Fruit fly (Drosophila melanogaster) whole organism, wandering third instar larva: ENCODE results near the gene pyd.

Source experiments
- Abd-B ChIP-seq: fragments of >200 bp; optimal IDR thresholded peaks from 2 replicates; lab custom pipeline; 2017; ENCODE audit warnings: missing biosample characterization, missing genetic modification characterization
- CG32264 ChIP-seq: fragments of 200-800 bp; sonication (Bioruptor generic); optimal IDR thresholded peaks from 2 replicates; lab custom pipeline; 2016; ENCODE audit warnings: missing biosample characterization, missing genetic modification characterization
- CG9705 ChIP-seq: fragments of 200-800 bp; sonication (Bioruptor generic); optimal IDR thresholded peaks from 2 replicates; lab custom pipeline; 2018; ENCODE audit warnings: missing biosample characterization, mild to moderate bottlenecking, missing genetic modification characterization
- CrebA ChIP-seq: fragments of 200-800 bp; sonication (Bioruptor generic); optimal IDR thresholded peaks from 2 replicates; lab custom pipeline; 2016; ENCODE audit warnings: missing biosample characterization, mild to moderate bottlenecking, missing genetic modification characterization, borderline replicate concordance
- Dif ChIP-seq: fragments of 200-275, 200-300 bp; sonication (Bioruptor generic); optimal IDR thresholded peaks from 2 replicates; lab custom pipeline; 2018; ENCODE audit warnings: missing biosample characterization, missing genetic modification characterization; ENCODE audit not compliant: partially characterized antibody
- GATAd ChIP-seq: sonication (Bioruptor generic); optimal IDR thresholded peaks from 2 replicates; lab custom pipeline; 2016; ENCODE audit warnings: missing biosample characterization, missing genetic modification characterization
- HLH106 ChIP-seq: fragments of 200-800 bp; optimal IDR thresholded peaks from 3 replicates; lab custom pipeline; 2019; ENCODE audit warnings: missing biosample characterization, mild to moderate bottlenecking, missing genetic modification characterization, moderate library complexity
- Hr78 ChIP-seq: fragments of >200 bp; optimal IDR thresholded peaks from 2 replicates; lab custom pipeline; 2017; ENCODE audit warnings: missing biosample characterization, missing genetic modification characterization
- Hr83 ChIP-seq: fragments of 200-300 bp; sonication (Bioruptor generic); optimal IDR thresholded peaks from 2 replicates; lab custom pipeline; 2016; ENCODE audit warnings: missing biosample characterization, mild to moderate bottlenecking, missing genetic modification characterization, moderate library complexity; ENCODE audit not compliant: poor library complexity, severe bottlenecking
- Jra ChIP-seq: sonication (Bioruptor generic); optimal IDR thresholded peaks from 2 replicates; lab custom pipeline; 2016; ENCODE audit warnings: missing biosample characterization, missing genetic modification characterization
- Mio ChIP-seq: sonication (Bioruptor generic); optimal IDR thresholded peaks from 2 replicates; lab custom pipeline; 2016; ENCODE audit warnings: missing biosample characterization, missing genetic modification characterization
- Myc ChIP-seq: fragments of >200 bp; optimal IDR thresholded peaks from 2 replicates; lab custom pipeline; 2017
- OdsH ChIP-seq: fragments of 200-800 bp; sonication (Bioruptor generic); optimal IDR thresholded peaks from 2 replicates; lab custom pipeline; 2016; ENCODE audit warnings: missing biosample characterization, mild to moderate bottlenecking, missing genetic modification characterization
- Rel ChIP-seq, 2 experiments: fragments of 200-800 bp; sonication (Bioruptor generic) in 1 of 2; optimal IDR thresholded peaks; 2 replicates in 1 of 2; 3 replicates in 1 of 2; lab custom pipeline; 2016 to 2019; ENCODE audit warnings: mild to moderate bottlenecking in 2 of 2, missing biosample characterization in 2 of 2, missing genetic modification characterization in 2 of 2, moderate library complexity in 1 of 2
- Sp1 ChIP-seq: fragments of 200-800 bp; sonication (Bioruptor generic); optimal IDR thresholded peaks from 3 replicates; lab custom pipeline; 2019; ENCODE audit warnings: missing biosample characterization, mild to moderate bottlenecking, missing genetic modification characterization, moderate library complexity
- br ChIP-seq: fragments of 200-800 bp; sonication (Bioruptor generic); optimal IDR thresholded peaks from 2 replicates; lab custom pipeline; 2016; ENCODE audit warnings: missing biosample characterization, missing genetic modification characterization
- brk ChIP-seq: fragments of 200-800 bp; sonication (Bioruptor generic); optimal IDR thresholded peaks from 2 replicates; lab custom pipeline; 2016; ENCODE audit warnings: missing biosample characterization, mild to moderate bottlenecking, missing genetic modification characterization
- dl ChIP-seq, 2 experiments: fragments of 175-275, 200-275 bp in 1 of 2; fragments of 200-275 bp in 1 of 2; sonication (Bioruptor generic); optimal IDR thresholded peaks; lab custom pipeline; 2018; ENCODE audit warnings: mild to moderate bottlenecking in 2 of 2, missing biosample characterization in 2 of 2, missing genetic modification characterization in 2 of 2, moderate library complexity in 2 of 2; ENCODE audit not compliant: partially characterized antibody in 2 of 2, insufficient read depth in 1 of 2
- dmrt93B ChIP-seq: fragments of 200-800 bp; sonication (Bioruptor generic); optimal IDR thresholded peaks from 2 replicates; lab custom pipeline; 2018; ENCODE audit warnings: missing biosample characterization, mild to moderate bottlenecking, missing genetic modification characterization
- dsf ChIP-seq: sonication (Bioruptor generic); optimal IDR thresholded peaks from 2 replicates; lab custom pipeline; 2016; ENCODE audit warnings: missing biosample characterization, missing genetic modification characterization, borderline replicate concordance
- ey ChIP-seq: fragments of 200-800 bp; sonication (Bioruptor generic); optimal IDR thresholded peaks from 2 replicates; lab custom pipeline; 2016; ENCODE audit warnings: missing biosample characterization, missing genetic modification characterization
- foxo ChIP-seq, 2 experiments: fragments of 200-800 bp; sonication (Bioruptor generic); optimal IDR thresholded peaks; 2 replicates in 1 of 2; 3 replicates in 1 of 2; lab custom pipeline; 2016 to 2017; ENCODE audit warnings: missing biosample characterization in 2 of 2, missing genetic modification characterization in 2 of 2
- fru ChIP-seq: fragments of 200-800 bp; sonication (Bioruptor generic); optimal IDR thresholded peaks from 3 replicates; lab custom pipeline; 2016; ENCODE audit warnings: missing biosample characterization, mild to moderate bottlenecking, missing genetic modification characterization
- h ChIP-seq: fragments of 200-800 bp; sonication (Bioruptor generic); optimal IDR thresholded peaks from 3 replicates; lab custom pipeline; 2016; ENCODE audit warnings: missing biosample characterization, mild to moderate bottlenecking, missing genetic modification characterization
- jim ChIP-seq: fragments of 175-275, 200-325 bp; sonication (Bioruptor generic); optimal IDR thresholded peaks from 2 replicates; lab custom pipeline; 2016; ENCODE audit warnings: missing biosample characterization, mild to moderate bottlenecking, missing genetic modification characterization
- lola ChIP-seq: fragments of >200 bp; optimal IDR thresholded peaks from 2 replicates; lab custom pipeline; 2017; ENCODE audit warnings: missing biosample characterization, missing genetic modification characterization
- pan ChIP-seq: fragments of >200 bp; optimal IDR thresholded peaks from 2 replicates; lab custom pipeline; 2017
- psq ChIP-seq: fragments of 200-800 bp; sonication (Bioruptor generic); optimal IDR thresholded peaks from 3 replicates; lab custom pipeline; 2017; ENCODE audit warnings: missing biosample characterization, mild to moderate bottlenecking, missing genetic modification characterization, moderate library complexity
- rgr ChIP-seq: fragments of 200-800 bp; sonication (Bioruptor generic); optimal IDR thresholded peaks from 3 replicates; lab custom pipeline; 2016; ENCODE audit warnings: missing biosample characterization, mild to moderate bottlenecking, missing genetic modification characterization
- sage ChIP-seq: fragments of 200-800 bp; sonication (Bioruptor generic); optimal IDR thresholded peaks from 2 replicates; lab custom pipeline; 2016; ENCODE audit warnings: missing biosample characterization, mild to moderate bottlenecking, missing genetic modification characterization
- sv ChIP-seq: fragments of 200-800 bp; sonication (Bioruptor generic); optimal IDR thresholded peaks from 3 replicates; lab custom pipeline; 2016; ENCODE audit warnings: missing biosample characterization, missing genetic modification characterization
- tai ChIP-seq: sonication (Bioruptor generic); optimal IDR thresholded peaks from 2 replicates; lab custom pipeline; 2016; ENCODE audit warnings: missing biosample characterization, missing genetic modification characterization
- woc ChIP-seq: sonication (Bioruptor generic); optimal IDR thresholded peaks from 2 replicates; lab custom pipeline; 2016; ENCODE audit warnings: missing biosample characterization, mild to moderate bottlenecking, missing genetic modification characterization

pyd gene

DNA sequence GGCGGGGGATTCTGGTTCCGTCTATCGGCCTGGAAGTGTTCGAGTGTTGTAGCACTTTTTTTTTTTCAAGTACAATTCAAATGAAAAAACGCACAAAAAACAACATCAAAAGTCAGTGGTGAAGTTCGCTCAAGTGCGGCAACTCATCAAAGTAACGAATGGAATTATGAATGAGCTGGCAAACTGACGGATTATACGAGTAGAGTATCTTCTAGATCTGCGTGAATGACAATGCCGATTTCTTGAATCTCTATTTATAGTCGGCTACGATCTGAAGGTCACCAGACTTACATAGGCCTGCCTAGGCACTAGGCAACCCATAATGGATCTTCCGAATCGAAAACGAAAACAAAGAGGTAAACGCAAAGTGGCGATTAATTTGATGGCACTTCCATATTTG, 46.1 kb downstream of the pyd start:
- TF ChIP-seq CrebA (no peak), br (GFP tag; lab: Kevin White, UChicago) (no peak), Hr83 (no peak), dl (GFP tag; optimal IDR thresholded peaks at IDR 0.05; lab: Kevin White, UChicago; ENCODE audit: insufficient read depth in 1 of 2, partially characterized antibody in 2 of 2) (no peak), ey (GFP tag; lab: Kevin White, UChicago) (no peak), h (GFP tag; lab: Kevin White, UChicago) (no peak), CG9705 (no peak), GATAd (no peak), jim (GFP tag; lab: Kevin White, UChicago) (no peak), sage (GFP tag; lab: Kevin White, UChicago) (no peak), Rel (GFP tag; optimal IDR thresholded peaks at IDR 0.05; lab: Kevin White, UChicago) (no peak), Rel (tag; optimal IDR thresholded peaks at IDR 0.05; lab: Kevin White, UChicago) (no peak), Jra (GFP tag; lab: Kevin White, UChicago) (no peak), brk (GFP tag; lab: Kevin White, UChicago) (no peak), fru (no peak), dsf (GFP tag; lab: Kevin White, UChicago) (no peak), pan (no peak), Mio (GFP tag; lab: Kevin White, UChicago) (no peak), Dif (no peak), Myc (lab: Kevin White, UChicago) (no peak)
- TF ChIP-seq, all 38 proteins: peak for 0

- TF ChIP-seq Hr83, result no peak
- TF ChIP-seq sage (GFP tag; lab: Kevin White, UChicago), result no peak
- no peak for TF ChIP-seq rgr
- no peak for TF ChIP-seq Sp1 (GFP tag; lab: Kevin White, UChicago)
- TF ChIP-seq dmrt93B, result no peak
- TF ChIP-seq Mio (GFP tag; lab: Kevin White, UChicago), result no peak
Observed at dm6 chr3R:8884788-8885351, 46.8 kb downstream of the pyd start.

dm6 chr3R:8879012-8879599, 52.6 kb downstream of the pyd start:
- TF ChIP-seq CrebA (no peak), psq (GFP tag; lab: Kevin White, UChicago) (no peak), dl (GFP tag; optimal IDR thresholded peaks at IDR 0.05; lab: Kevin White, UChicago; ENCODE audit: insufficient read depth in 1 of 2, partially characterized antibody in 2 of 2) (no peak), Hr83 (no peak), brk (GFP tag; lab: Kevin White, UChicago) (no peak), Myc (lab: Kevin White, UChicago) (no peak), jim (GFP tag; lab: Kevin White, UChicago) (no peak), tai (no peak), rgr (no peak), lola (GFP tag; lab: Kevin White, UChicago) (no peak), sv (GFP tag; lab: Kevin White, UChicago) (no peak), CG9705 (no peak)

DNA sequence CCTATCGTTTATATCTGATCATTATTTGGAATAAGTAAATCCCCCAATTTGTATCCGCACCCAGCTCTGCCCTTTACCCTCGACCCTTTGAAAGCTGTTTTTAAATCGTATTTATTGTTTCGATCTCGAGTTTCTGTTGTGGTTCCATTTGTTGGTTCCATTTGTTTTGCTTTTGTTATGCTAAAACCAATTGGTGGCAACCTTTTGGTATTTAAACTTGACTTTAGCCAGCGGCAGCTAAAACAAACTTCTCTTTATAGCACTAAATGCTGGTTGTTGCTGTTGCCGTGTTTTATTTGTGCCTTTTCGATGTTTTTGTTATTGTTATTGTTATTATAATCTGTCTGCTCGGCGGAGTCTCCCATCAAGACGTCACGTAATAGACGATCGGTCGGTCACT, 53.5 kb downstream of the pyd start:
- no peak for TF ChIP-seq Jra (GFP tag; lab: Kevin White, UChicago)
- no peak for TF ChIP-seq Hr78 (GFP tag; lab: Kevin White, UChicago)
- TF ChIP-seq CrebA, result no peak
- TF ChIP-seq pan, result no peak
- TF ChIP-seq jim (GFP tag; lab: Kevin White, UChicago), result no peak
- no peak for TF ChIP-seq brk (GFP tag; lab: Kevin White, UChicago)
- TF ChIP-seq HLH106, result no peak
- TF ChIP-seq OdsH (GFP tag; lab: Kevin White, UChicago), result no peak
- no peak for TF ChIP-seq sage (GFP tag; lab: Kevin White, UChicago)

dm6 chr3R:8875754-8876153, 55.9 kb downstream of the pyd start:
- peak; percentile 6 for TF ChIP-seq rgr
- peak; percentile 50 for TF ChIP-seq psq (GFP tag; lab: Kevin White, UChicago)
- TF ChIP-seq HLH106, result peak; percentile 44
- TF ChIP-seq ey (GFP tag; lab: Kevin White, UChicago), result peak; percentile 35
- peak; percentile 34 for TF ChIP-seq Sp1 (GFP tag; lab: Kevin White, UChicago)
- TF ChIP-seq jim (GFP tag; lab: Kevin White, UChicago), result no peak
- TF ChIP-seq dmrt93B, result peak; percentile 18
- TF ChIP-seq br (GFP tag; lab: Kevin White, UChicago), result peak; percentile 28
- peak in 1 of 2 experiments; percentile 44 for TF ChIP-seq foxo (GFP tag; optimal IDR thresholded peaks at IDR 0.05; lab: Kevin White, UChicago)
- TF ChIP-seq OdsH (GFP tag; lab: Kevin White, UChicago), result peak; percentile 51
- peak; percentile 43 for TF ChIP-seq woc (GFP tag; lab: Kevin White, UChicago)
- TF ChIP-seq tai, result peak; percentile 23
- TF ChIP-seq Abd-B (GFP tag; lab: Kevin White, UChicago), result no peak
- TF ChIP-seq h (GFP tag; lab: Kevin White, UChicago), result peak; percentile 56
- no peak for TF ChIP-seq CG32264 (GFP tag; lab: Kevin White, UChicago)
- TF ChIP-seq Hr83, result no peak
- peak; percentile 38 for TF ChIP-seq fru
- TF ChIP-seq, all 38 proteins: peak for 13
